Fruit fly (Drosophila melanogaster) whole organism, embryonic: ENCODE results near the gene ATPsynO.

Source experiments
- CG10321 ChIP-seq: fragments of 200-800 bp; sonication (Bioruptor generic); IDR thresholded peaks from 2 replicates; pipeline ENCODE4 v1.3.6; 2022; ENCODE audit warnings: missing biosample characterization, missing genetic modification characterization
- CG10654 ChIP-seq: fragments of 200-800 bp; sonication (Bioruptor generic); optimal IDR thresholded peaks from 2 replicates; lab custom pipeline; 2016; ENCODE audit warnings: missing biosample characterization, missing genetic modification characterization
- CG13424 ChIP-seq: fragments of 200-800 bp; sonication (Bioruptor generic); optimal IDR thresholded peaks from 2 replicates; lab custom pipeline; 2019; ENCODE audit warnings: missing biosample characterization, mild to moderate bottlenecking, missing genetic modification characterization, moderate library complexity
- CG13775 ChIP-seq: fragments of 200-800 bp; sonication (Bioruptor generic); optimal IDR thresholded peaks from 3 replicates; lab custom pipeline; 2017; ENCODE audit warnings: missing biosample characterization, mild to moderate bottlenecking, missing genetic modification characterization
- CG17361 ChIP-seq: fragments of 200-800 bp; sonication (Bioruptor generic); IDR thresholded peaks from 3 replicates; pipeline ENCODE4 v1.3.6; 2022; ENCODE audit warnings: missing biosample characterization, missing genetic modification characterization
- CG17612 ChIP-seq: fragments of 200-800 bp; sonication (Bioruptor generic); IDR thresholded peaks from 2 replicates; pipeline ENCODE4 v1.3.6; 2022; ENCODE audit warnings: missing biosample characterization, missing genetic modification characterization
- CG18262 ChIP-seq: fragments of 200-800 bp; optimal IDR thresholded peaks from 3 replicates; lab custom pipeline; 2019; ENCODE audit warnings: missing biosample characterization, mild to moderate bottlenecking, missing genetic modification characterization, moderate library complexity
- CG2199 ChIP-seq: fragments of 200-800 bp; sonication (Bioruptor generic); IDR thresholded peaks from 3 replicates; pipeline ENCODE4 v1.3.6; 2022; ENCODE audit warnings: missing biosample characterization, missing genetic modification characterization
- CG34224 ChIP-seq: fragments of 200-800 bp; sonication (Bioruptor generic); IDR thresholded peaks from 3 replicates; pipeline ENCODE4 v1.3.6; 2022; ENCODE audit warnings: missing biosample characterization, missing genetic modification characterization; ENCODE audit not compliant: partially characterized antibody
- CG34376 ChIP-seq: fragments of 200-800 bp; sonication (Bioruptor generic); optimal IDR thresholded peaks from 2 replicates; lab custom pipeline; 2018; ENCODE audit warnings: missing biosample characterization, mild to moderate bottlenecking, missing genetic modification characterization
- CG3838 ChIP-seq: fragments of 200-800 bp; sonication (Bioruptor generic); optimal IDR thresholded peaks from 3 replicates; lab custom pipeline; 2016; ENCODE audit warnings: missing biosample characterization, missing genetic modification characterization
- CG4328 ChIP-seq: fragments of 200-800 bp; sonication (Bioruptor generic); optimal IDR thresholded peaks from 3 replicates; lab custom pipeline; 2017; ENCODE audit warnings: missing biosample characterization, missing genetic modification reagents, missing genetic modification characterization
- CG5245 ChIP-seq: fragments of 200-800 bp; sonication (Bioruptor generic); optimal IDR thresholded peaks from 3 replicates; lab custom pipeline; 2016; ENCODE audit warnings: missing biosample characterization, missing genetic modification characterization
- CG7745 ChIP-seq: fragments of 200-800 bp; sonication (Bioruptor generic); optimal IDR thresholded peaks from 2 replicates; lab custom pipeline; 2018; ENCODE audit warnings: missing biosample characterization, mild to moderate bottlenecking, missing genetic modification characterization, moderate library complexity
- CG7839 ChIP-seq: fragments of 200-800 bp; sonication (Bioruptor generic); optimal IDR thresholded peaks from 3 replicates; lab custom pipeline; 2018; ENCODE audit warnings: missing biosample characterization, mild to moderate bottlenecking, missing genetic modification characterization, moderate library complexity
- CG8089 ChIP-seq: fragments of 200-800 bp; sonication (Bioruptor generic); optimal IDR thresholded peaks from 3 replicates; lab custom pipeline; 2016; ENCODE audit warnings: missing biosample characterization, missing genetic modification characterization
- CG9797 ChIP-seq: fragments of 200-800 bp; sonication (Bioruptor generic); optimal IDR thresholded peaks from 3 replicates; lab custom pipeline; 2018; ENCODE audit warnings: missing biosample characterization, mild to moderate bottlenecking, missing genetic modification characterization
- CG9932 ChIP-seq: fragments of 200-800 bp; sonication (Bioruptor generic); IDR thresholded peaks from 2 replicates; pipeline ENCODE4 v1.3.6; 2022; ENCODE audit warnings: missing biosample characterization, missing genetic modification characterization
- CoRest ChIP-seq: fragments of 200-800 bp; sonication (Bioruptor generic); optimal IDR thresholded peaks from 3 replicates; lab custom pipeline; 2018; ENCODE audit warnings: missing biosample characterization, mild to moderate bottlenecking, missing genetic modification characterization, moderate library complexity
- Dip2 ChIP-seq: fragments of 200-800 bp; sonication (Bioruptor generic); IDR thresholded peaks from 2 replicates; pipeline ENCODE4 v1.3.6; 2022; ENCODE audit warnings: missing biosample characterization, missing genetic modification characterization
- Doc3 ChIP-seq: fragments of 200-800 bp; sonication (Bioruptor generic); IDR thresholded peaks from 3 replicates; pipeline ENCODE4 v1.3.6; 2022; ENCODE audit warnings: missing biosample characterization, missing genetic modification characterization; ENCODE audit not compliant: partially characterized antibody
- Ets65A ChIP-seq: fragments of 200-800 bp; sonication (Bioruptor generic); peaks from one replicate; lab custom pipeline; 2016; ENCODE audit warnings: missing biosample characterization, missing genetic modification characterization
- HLH3B ChIP-seq: fragments of 200-800 bp; sonication (Bioruptor generic); IDR thresholded peaks from 2 replicates; pipeline ENCODE4 v1.3.6; 2022; ENCODE audit warnings: missing biosample characterization, missing genetic modification characterization
- Max ChIP-seq: fragments of 200-800 bp; sonication (Bioruptor generic); optimal IDR thresholded peaks from 2 replicates; lab custom pipeline; 2016; ENCODE audit warnings: missing biosample characterization, mild to moderate bottlenecking, missing genetic modification characterization
- Neu2 ChIP-seq: fragments of 200-800 bp; sonication (Bioruptor generic); optimal IDR thresholded peaks from 3 replicates; lab custom pipeline; 2016; ENCODE audit warnings: missing biosample characterization, missing genetic modification characterization, borderline replicate concordance
- Oli ChIP-seq: fragments of 200-800 bp; sonication (Bioruptor generic); optimal IDR thresholded peaks from 2 replicates; lab custom pipeline; 2018; ENCODE audit warnings: missing biosample characterization, mild to moderate bottlenecking, missing genetic modification characterization, moderate library complexity
- Scr ChIP-seq: fragments of 200-800 bp; sonication (Bioruptor generic); IDR thresholded peaks from 2 replicates; pipeline ENCODE4 v1.3.6; 2022; ENCODE audit warnings: missing biosample characterization, missing genetic modification characterization; ENCODE audit not compliant: partially characterized antibody
- Sin3A ChIP-seq: fragments of >200 bp; optimal IDR thresholded peaks from 2 replicates; lab custom pipeline; 2018
- Spps ChIP-seq: fragments of 200-800 bp; sonication (Bioruptor generic); optimal IDR thresholded peaks from 2 replicates; lab custom pipeline; 2018; ENCODE audit warnings: missing biosample characterization, mild to moderate bottlenecking, missing genetic modification characterization
- Sry-δ ChIP-seq: fragments of 200-800 bp; sonication (Bioruptor generic); optimal IDR thresholded peaks from 2 replicates; lab custom pipeline; 2016; ENCODE audit warnings: missing biosample characterization, missing genetic modification characterization
- TFAM ChIP-seq: fragments of 200-800 bp; sonication (Bioruptor generic); optimal IDR thresholded peaks from 2 replicates; lab custom pipeline; 2017; ENCODE audit warnings: missing biosample characterization, missing genetic modification characterization, inconsistent platforms
- Xrp1 ChIP-seq: fragments of 200-800 bp; sonication (Bioruptor generic); IDR thresholded peaks from 2 replicates; pipeline ENCODE4 v1.3.6; 2022; ENCODE audit warnings: missing biosample characterization, missing genetic modification characterization
- al ChIP-seq: fragments of 200-800 bp; sonication (Bioruptor generic); IDR thresholded peaks from 2 replicates; pipeline ENCODE4 v1.3.6; 2022; ENCODE audit warnings: missing biosample characterization, missing genetic modification characterization
- ase ChIP-seq: fragments of 200-800 bp; sonication (Bioruptor generic); IDR thresholded peaks from 3 replicates; pipeline ENCODE4 v1.3.6; 2022; ENCODE audit warnings: missing biosample characterization, missing genetic modification characterization
- caup ChIP-seq: fragments of 200-800 bp; sonication (Bioruptor generic); optimal IDR thresholded peaks from 3 replicates; lab custom pipeline; 2017; ENCODE audit warnings: missing biosample characterization, mild to moderate bottlenecking, missing genetic modification characterization, moderate library complexity; ENCODE audit not compliant: severe bottlenecking
- ci ChIP-seq: fragments of 200-800 bp; sonication (Bioruptor generic); IDR thresholded peaks from 3 replicates; pipeline ENCODE4 v1.3.6; 2022; ENCODE audit warnings: missing biosample characterization, missing genetic modification characterization
- grn ChIP-seq: fragments of 200-800 bp; sonication (Bioruptor generic); optimal IDR thresholded peaks from 3 replicates; lab custom pipeline; 2017; ENCODE audit warnings: missing biosample characterization, missing genetic modification characterization
- gsb-n ChIP-seq: fragments of 200-800 bp; sonication (Bioruptor generic); optimal IDR thresholded peaks from 3 replicates; lab custom pipeline; 2018; ENCODE audit warnings: missing biosample characterization, mild to moderate bottlenecking, missing genetic modification characterization
- her ChIP-seq: fragments of 200-800 bp; sonication (Bioruptor generic); optimal IDR thresholded peaks from 2 replicates; lab custom pipeline; 2016; ENCODE audit warnings: missing biosample characterization, missing genetic modification characterization
- hkb ChIP-seq, 2 experiments: fragments of 200-800 bp in 1 of 2; fragments of >200 bp in 1 of 2; sonication (Bioruptor generic) in 1 of 2; IDR thresholded peaks in 1 of 2; optimal IDR thresholded peaks in 1 of 2; 2 replicates each; pipeline versions ENCODE4 v1.3.6 to Lab custom; 2017 to 2022; ENCODE audit warnings: missing biosample characterization in 1 of 2, missing genetic modification characterization in 1 of 2
- lilli ChIP-seq: fragments of 200-800 bp; sonication (Bioruptor generic); optimal IDR thresholded peaks from 3 replicates; lab custom pipeline; 2016; ENCODE audit warnings: missing biosample characterization, missing genetic modification characterization
- lov ChIP-seq, 2 experiments: fragments of 200-800 bp in 1 of 2; fragments of >200 bp in 1 of 2; sonication (Bioruptor generic) in 1 of 2; IDR thresholded peaks in 1 of 2; optimal IDR thresholded peaks in 1 of 2; 2 replicates in 1 of 2; 3 replicates in 1 of 2; pipeline versions ENCODE4 v1.3.6 to Lab custom; 2017 to 2022; ENCODE audit warnings: missing biosample characterization in 1 of 2, missing genetic modification characterization in 1 of 2
- nerfin-1 ChIP-seq: fragments of 200-800 bp; sonication (Bioruptor generic); optimal IDR thresholded peaks from 3 replicates; lab custom pipeline; 2019; ENCODE audit warnings: missing biosample characterization, mild to moderate bottlenecking, missing genetic modification characterization, moderate library complexity
- odd ChIP-seq: fragments of 200-800 bp; sonication (Bioruptor generic); optimal IDR thresholded peaks from 2 replicates; lab custom pipeline; 2017; ENCODE audit warnings: missing biosample characterization, mild to moderate bottlenecking, missing genetic modification characterization
- stwl ChIP-seq: fragments of 200-800 bp; sonication (Bioruptor generic); optimal IDR thresholded peaks from 3 replicates; lab custom pipeline; 2018; ENCODE audit warnings: missing biosample characterization, mild to moderate bottlenecking, missing genetic modification characterization, moderate library complexity
- tgo ChIP-seq: fragments of 200-800 bp; sonication (Bioruptor generic); IDR thresholded peaks from 3 replicates; pipeline ENCODE4 v1.3.6; 2022; ENCODE audit warnings: missing biosample characterization, missing genetic modification characterization
- zf30C ChIP-seq: fragments of 200-800 bp; sonication (Bioruptor generic); optimal IDR thresholded peaks from 3 replicates; lab custom pipeline; 2018; ENCODE audit warnings: missing biosample characterization, mild to moderate bottlenecking, missing genetic modification characterization

The ATPsynO gene

dm6 chr3R:15242186-15243045, 23.0 kb upstream of the ATPsynO start, which contains the start of the genes tefu and Hsc70-4 (continued):
- peak; percentile 91 for TF ChIP-seq hkb (optimal IDR thresholded peaks at IDR 0.05; lab: Kevin White, UChicago)
- peak; percentile 42 for TF ChIP-seq hkb (GFP tag; IDR thresholded peaks at IDR 0.05; lab: Robert Waterston, UW)
- no peak for TF ChIP-seq Scr (GFP tag; lab: Robert Waterston, UW)
- peak; percentile 73 for TF ChIP-seq CG13424 (tag; lab: Kevin White, UChicago)
- peak; percentile 28 for TF ChIP-seq her (GFP tag; lab: Kevin White, UChicago)
- TF ChIP-seq HLH3B, result peak; percentile 65; the same call in 1 of the 2 replicates
- no peak for TF ChIP-seq CG4328 (GFP tag; lab: Kevin White, UChicago)
- peak; percentile 64; the same call in 2 of the 3 replicates for TF ChIP-seq CG2199 (GFP tag; lab: Robert Waterston, UW)
- TF ChIP-seq CG34224 (GFP tag; lab: Robert Waterston, UW), result no peak
- peak; percentile 58 for TF ChIP-seq nerfin-1 (tag; lab: Kevin White, UChicago)
- TF ChIP-seq Ets65A, result peak; percentile 98
- TF ChIP-seq CG3838, result peak; percentile 9
- peak; percentile 70 for TF ChIP-seq stwl (tag; lab: Kevin White, UChicago)
- peak; percentile 81 for TF ChIP-seq CG10654 (GFP tag; lab: Kevin White, UChicago)
- TF ChIP-seq Dip2 (GFP tag; lab: Robert Waterston, UW), result 0 out of 2 replicates have a peak, but pooled peaks have one; percentile 28
- no peak for TF ChIP-seq TFAM
- TF ChIP-seq CG10321, result 0 out of 2 replicates have a peak, but pooled peaks have one; percentile 49
- TF ChIP-seq Oli, result peak; percentile 69
- peak; percentile 53 for TF ChIP-seq CG8089 (GFP tag; lab: Kevin White, UChicago)
- TF ChIP-seq ci (GFP tag; lab: Robert Waterston, UW), result peak; percentile 76; the same call in 2 of the 3 replicates
- TF ChIP-seq caup (GFP tag; lab: Kevin White, UChicago), result peak; percentile 38
- no peak for TF ChIP-seq CG18262
- peak; percentile 69 for TF ChIP-seq lilli (GFP tag; lab: Kevin White, UChicago)
- TF ChIP-seq CG9797 (GFP tag; lab: Kevin White, UChicago), result peak; percentile 96
- TF ChIP-seq Max, result peak; percentile 54
- TF ChIP-seq gsb-n, result peak; percentile 55
- peak; percentile 41 for TF ChIP-seq CG7745
- peak; percentile 5 for TF ChIP-seq CG34376
- peak; percentile 31 for TF ChIP-seq odd (GFP tag; lab: Kevin White, UChicago)
- peak; percentile 53 for TF ChIP-seq Sry-δ
- TF ChIP-seq Spps (tag; lab: Kevin White, UChicago), result peak; percentile 1
- peak; percentile 91 for TF ChIP-seq CG17361 (GFP tag; lab: Robert Waterston, UW)
- TF ChIP-seq CG5245 (GFP tag; lab: Kevin White, UChicago), result peak; percentile 46
- no peak for TF ChIP-seq lov (optimal IDR thresholded peaks at IDR 0.05; lab: Kevin White, UChicago)
- TF ChIP-seq lov (GFP tag; IDR thresholded peaks at IDR 0.05; lab: Robert Waterston, UW), result no peak; the same call in 2 of the 3 replicates
- TF ChIP-seq CoRest (tag; lab: Kevin White, UChicago), result peak; percentile 91
- TF ChIP-seq grn (GFP tag; lab: Kevin White, UChicago), result no peak
- TF ChIP-seq Xrp1 (GFP tag; lab: Robert Waterston, UW), result peak; percentile 70
- TF ChIP-seq al (GFP tag; lab: Robert Waterston, UW), result peak; percentile 82
- TF ChIP-seq tgo (GFP tag; lab: Robert Waterston, UW), result peak; percentile 80
- TF ChIP-seq CG9932 (GFP tag; lab: Robert Waterston, UW), result peak; percentile 90
- TF ChIP-seq Neu2 (GFP tag; lab: Kevin White, UChicago), result no peak
- TF ChIP-seq CG13775 (GFP tag; lab: Kevin White, UChicago), result peak; percentile 81
- TF ChIP-seq Sin3A (lab: Kevin White, UChicago), result peak; percentile 96
- TF ChIP-seq CG7839 (tag; lab: Kevin White, UChicago), result peak; percentile 76
- peak; percentile 69 for TF ChIP-seq CG17612 (GFP tag; lab: Robert Waterston, UW)
- no peak for TF ChIP-seq Doc3 (GFP tag; lab: Robert Waterston, UW)
- peak; percentile 79; the same call in 2 of the 3 replicates for TF ChIP-seq ase (GFP tag; lab: Robert Waterston, UW)
- TF ChIP-seq zf30C, result no peak
